Worm (Caenorhabditis elegans) whole organism, late embryonic: ENCODE data around the gene lys-10.
A peak's percentile ranks its signal among the peaks of the same experiment; 100 is the strongest.

Source experiments
- F13H6.1 ChIP-seq: sonication (generic microtip); optimal IDR thresholded peaks from 2 replicates; lab custom pipeline; 2016; ENCODE audit warnings: missing genetic modification characterization, missing compliant biosample characterization
- K02D7.2 ChIP-seq: sonication (generic microtip); optimal IDR thresholded peaks from 2 replicates; lab custom pipeline; 2017; ENCODE audit warnings: mild to moderate bottlenecking, missing genetic modification characterization, missing compliant biosample characterization
- T23F11.4 ChIP-seq: fragments of 200-800 bp; sonication (Bioruptor generic); optimal IDR thresholded peaks from 2 replicates; lab custom pipeline; 2018; ENCODE audit warnings: mild to moderate bottlenecking, missing genetic modification characterization, missing compliant biosample characterization
- ahr-1 ChIP-seq: sonication (generic microtip); optimal IDR thresholded peaks from 2 replicates; lab custom pipeline; 2016; ENCODE audit warnings: missing genetic modification characterization, missing compliant biosample characterization
- ama-1 ChIP-seq: fragments of 150-350 bp; optimal IDR thresholded peaks from 2 replicates; lab custom pipeline; 2014
- ceh-14 ChIP-seq: sonication (generic microtip); optimal IDR thresholded peaks from 2 replicates; lab custom pipeline; 2016; ENCODE audit warnings: missing genotype, missing genetic modification characterization, missing compliant biosample characterization
- ceh-18 ChIP-seq: sonication (generic microtip); optimal IDR thresholded peaks from 2 replicates; lab custom pipeline; 2016; ENCODE audit warnings: missing genetic modification characterization, missing compliant biosample characterization
- ceh-19 ChIP-seq: fragments of 200-800 bp; sonication (Bioruptor generic); optimal IDR thresholded peaks from 2 replicates; lab custom pipeline; 2018; ENCODE audit warnings: mild to moderate bottlenecking, missing genetic modification characterization, missing compliant biosample characterization
- ceh-24 ChIP-seq: sonication (generic microtip); optimal IDR thresholded peaks from 2 replicates; lab custom pipeline; 2016; ENCODE audit warnings: mild to moderate bottlenecking, missing genetic modification characterization, missing compliant biosample characterization
- ceh-45 ChIP-seq: fragments of 200-800 bp; sonication (Bioruptor generic); IDR thresholded peaks from 2 replicates; pipeline ENCODE4 v1.3.6; 2022; ENCODE audit warnings: missing genetic modification reagents, missing genetic modification characterization, missing compliant biosample characterization
- ceh-48 ChIP-seq: sonication (generic microtip); optimal IDR thresholded peaks from 2 replicates; lab custom pipeline; 2016; ENCODE audit warnings: missing genetic modification characterization, inconsistent platforms, missing compliant biosample characterization
- ceh-9 ChIP-seq: sonication (generic microtip); optimal IDR thresholded peaks from 2 replicates; lab custom pipeline; 2016; ENCODE audit warnings: mild to moderate bottlenecking, missing genetic modification characterization, inconsistent platforms, missing compliant biosample characterization
- che-1 ChIP-seq: sonication (generic microtip); optimal IDR thresholded peaks from 2 replicates; lab custom pipeline; 2016; ENCODE audit warnings: mild to moderate bottlenecking, missing genetic modification characterization, missing compliant biosample characterization
- dmd-4 ChIP-seq: sonication (generic microtip); optimal IDR thresholded peaks from 2 replicates; lab custom pipeline; 2016; ENCODE audit warnings: borderline replicate concordance, missing genetic modification characterization, missing compliant biosample characterization
- elt-2 ChIP-seq: sonication (generic microtip); optimal IDR thresholded peaks from 2 replicates; lab custom pipeline; 2016; ENCODE audit warnings: missing genetic modification reagents, missing genetic modification characterization, missing compliant biosample characterization
- elt-4 ChIP-seq: sonication (generic microtip); optimal IDR thresholded peaks from 2 replicates; lab custom pipeline; 2016; ENCODE audit warnings: missing genetic modification characterization, missing compliant biosample characterization
- ets-4 ChIP-seq: sonication (generic microtip); optimal IDR thresholded peaks from 2 replicates; lab custom pipeline; 2016; ENCODE audit warnings: missing genetic modification characterization, missing compliant biosample characterization
- eyg-1 ChIP-seq: sonication (generic microtip); optimal IDR thresholded peaks from 2 replicates; lab custom pipeline; 2016; ENCODE audit warnings: missing genotype, missing genetic modification characterization, missing compliant biosample characterization
- fkh-10 ChIP-seq: fragments of 150-350 bp; optimal IDR thresholded peaks from 2 replicates; lab custom pipeline; 2014; ENCODE audit warnings: missing biosample characterization, missing genetic modification reagents, missing genetic modification characterization
- hlh-15 ChIP-seq: sonication (generic microtip); optimal IDR thresholded peaks from 2 replicates; lab custom pipeline; 2016; ENCODE audit warnings: missing genetic modification characterization, missing compliant biosample characterization
- hlh-30 ChIP-seq: sonication (generic microtip); optimal IDR thresholded peaks from 2 replicates; lab custom pipeline; 2017; ENCODE audit warnings: antibody characterized with exemption, missing genetic modification characterization, missing compliant biosample characterization; ENCODE audit not compliant: insufficient read depth
- hlh-6 ChIP-seq: sonication (generic microtip); optimal IDR thresholded peaks from 2 replicates; lab custom pipeline; 2016; ENCODE audit warnings: missing genotype, missing genetic modification characterization, missing compliant biosample characterization
- hlh-8 ChIP-seq: sonication (generic microtip); optimal IDR thresholded peaks from 2 replicates; lab custom pipeline; 2016; ENCODE audit warnings: missing genotype, missing genetic modification characterization, missing compliant biosample characterization
- lim-6 ChIP-seq: sonication (generic microtip); optimal IDR thresholded peaks from 2 replicates; lab custom pipeline; 2016; ENCODE audit warnings: missing genetic modification characterization, missing compliant biosample characterization
- lin-11 ChIP-seq: fragments of 200-800 bp; sonication (Bioruptor generic); optimal IDR thresholded peaks from 2 replicates; lab custom pipeline; 2018; ENCODE audit warnings: mild to moderate bottlenecking, missing genetic modification characterization, missing compliant biosample characterization
- mec-3 ChIP-seq: sonication (generic microtip); optimal IDR thresholded peaks from 2 replicates; lab custom pipeline; 2016; ENCODE audit warnings: borderline replicate concordance, missing genetic modification characterization, missing compliant biosample characterization
- nhr-232 ChIP-seq: sonication (generic microtip); optimal IDR thresholded peaks from 2 replicates; lab custom pipeline; 2016; ENCODE audit warnings: missing genetic modification characterization, missing compliant biosample characterization
- npax-4 ChIP-seq: sonication (generic microtip); optimal IDR thresholded peaks from 2 replicates; lab custom pipeline; 2016; ENCODE audit warnings: missing genetic modification characterization, missing compliant biosample characterization
- odd-2 ChIP-seq: sonication (generic microtip); optimal IDR thresholded peaks from 2 replicates; lab custom pipeline; 2017; ENCODE audit warnings: antibody characterized with exemption, mild to moderate bottlenecking, missing genetic modification characterization, missing compliant biosample characterization
- pax-1 ChIP-seq: fragments of 150-350 bp; optimal IDR thresholded peaks from 2 replicates; lab custom pipeline; 2014; ENCODE audit warnings: missing biosample characterization, missing genetic modification characterization
- pha-2 ChIP-seq: sonication (generic microtip); optimal IDR thresholded peaks from 2 replicates; lab custom pipeline; 2017; ENCODE audit warnings: mild to moderate bottlenecking, missing genetic modification characterization, missing compliant biosample characterization
- pqm-1 ChIP-seq: sonication (generic microtip); optimal IDR thresholded peaks from 2 replicates; lab custom pipeline; 2016; ENCODE audit warnings: missing genetic modification characterization, missing compliant biosample characterization
- pros-1 ChIP-seq: fragments of 150-350 bp; optimal IDR thresholded peaks from 2 replicates; lab custom pipeline; 2014; ENCODE audit warnings: missing biosample characterization, missing genetic modification reagents, missing genetic modification characterization
- ref-2 ChIP-seq: sonication (generic microtip); optimal IDR thresholded peaks from 2 replicates; lab custom pipeline; 2016; ENCODE audit warnings: missing genetic modification characterization, missing compliant biosample characterization
- rnt-1 ChIP-seq: sonication (generic microtip); optimal IDR thresholded peaks from 2 replicates; lab custom pipeline; 2016; ENCODE audit warnings: missing genetic modification characterization, missing compliant biosample characterization
- sdc-2 ChIP-seq: sonication (generic microtip); optimal IDR thresholded peaks from 2 replicates; lab custom pipeline; 2016; ENCODE audit warnings: missing genotype, missing genetic modification characterization, missing compliant biosample characterization
- syd-9 ChIP-seq: sonication (generic microtip); optimal IDR thresholded peaks from 2 replicates; lab custom pipeline; 2016; ENCODE audit warnings: mild to moderate bottlenecking, missing genetic modification characterization, moderate library complexity, missing compliant biosample characterization
- tbx-7 ChIP-seq: sonication (generic microtip); optimal IDR thresholded peaks from 2 replicates; lab custom pipeline; 2016; ENCODE audit warnings: missing genotype, missing genetic modification characterization, missing compliant biosample characterization
- unc-3 ChIP-seq, 2 experiments: fragments of 200-800 bp in 1 of 2; sonication (Bioruptor generic) in 1 of 2; sonication (generic microtip) in 1 of 2; conservative IDR thresholded peaks in 1 of 2; optimal IDR thresholded peaks in 1 of 2; 2 replicates each; pipeline versions ENCODE4 v1.3.6 to Lab custom; 2016 to 2022; ENCODE audit warnings: missing compliant biosample characterization in 2 of 2, missing genetic modification characterization in 2 of 2, missing genetic modification reagents in 1 of 2
- zip-5 ChIP-seq: sonication (generic microtip); optimal IDR thresholded peaks from 2 replicates; lab custom pipeline; 2016; ENCODE audit warnings: missing genetic modification characterization, missing compliant biosample characterization

Gene lys-10

DNA sequence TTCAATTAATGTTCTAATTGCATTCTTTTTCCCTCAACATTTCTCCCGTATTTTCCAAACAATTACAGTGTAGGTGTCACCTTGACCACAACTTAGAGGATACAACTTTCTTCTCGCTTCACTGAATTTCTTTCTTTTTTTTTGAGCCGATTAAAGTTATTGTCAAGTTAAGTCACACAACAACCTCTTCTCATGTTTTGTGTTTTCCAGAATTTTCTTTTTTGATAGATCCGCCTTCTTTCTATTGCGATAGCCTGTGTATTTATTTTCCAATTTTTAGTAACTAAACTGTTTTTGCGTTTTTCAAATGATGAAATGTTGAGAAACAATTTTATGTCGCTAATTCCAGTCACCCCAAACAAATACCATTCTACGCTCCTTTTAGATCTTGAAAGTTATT lies 7.0 kb upstream of the lys-10 start, which contains the start of gene F35H10.3:
Gene F35H10.3 (plus strand): TSS at position 301 of the 400 bp plus-strand sequence.
- no peak for TF ChIP-seq tbx-7 (tag; lab: Kevin White, UChicago)

DNA sequence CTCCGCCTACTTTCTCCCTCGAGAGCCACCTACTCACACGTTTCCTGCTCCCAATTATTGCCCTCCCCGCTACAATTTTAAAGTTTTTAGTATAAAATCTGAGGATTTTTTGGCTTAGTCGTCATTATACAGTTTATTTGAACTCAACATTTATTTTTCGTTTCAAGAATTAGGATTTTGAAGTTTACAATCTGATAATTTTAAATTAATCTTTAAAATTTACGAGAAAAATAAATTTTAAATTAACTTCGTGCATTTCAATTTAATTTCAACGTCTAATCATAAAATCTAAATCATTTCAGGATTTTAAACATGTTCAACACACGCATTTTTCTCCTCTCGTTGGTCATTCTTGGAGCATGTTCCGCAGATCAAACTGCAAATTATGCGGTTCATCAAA lies 3.7 kb upstream of the lys-10 start, which contains the start of gene F35H10.2:
Gene F35H10.2 (plus strand): TSS at position 301 of the 400 bp plus-strand sequence.
- TF ChIP-seq hlh-15 (no peak), lim-6 (tag; lab: Kevin White, UChicago) (no peak), ref-2 (no peak), zip-5 (no peak), hlh-8 (tag; lab: Kevin White, UChicago) (no peak), odd-2 (no peak), ceh-19 (no peak), elt-4 (tag; lab: Kevin White, UChicago) (no peak)

DNA sequence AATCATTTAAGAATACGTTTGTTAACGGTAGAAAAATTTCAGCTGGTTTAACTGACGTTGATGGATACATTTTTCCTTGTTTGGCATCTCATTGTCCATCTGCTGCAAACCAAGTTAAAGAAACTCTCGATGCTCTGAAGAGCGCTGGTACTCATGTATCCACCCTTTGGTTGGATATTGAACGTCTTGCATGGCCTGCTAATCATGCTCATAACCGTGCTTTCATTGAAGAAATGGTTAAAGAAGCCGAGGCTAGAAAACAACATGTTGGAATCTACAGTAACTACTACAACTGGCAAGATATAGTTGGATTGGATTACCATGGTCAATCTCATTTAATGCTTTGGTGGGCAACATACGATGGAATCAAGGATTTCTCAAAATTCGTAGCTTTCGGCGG lies 408 bp downstream of the lys-10 start:
- TF ChIP-seq hlh-6 (tag; lab: Kevin White, UChicago): no peak
- TF ChIP-seq ceh-19: no peak
- TF ChIP-seq eyg-1 (tag; lab: Kevin White, UChicago): no peak

DNA sequence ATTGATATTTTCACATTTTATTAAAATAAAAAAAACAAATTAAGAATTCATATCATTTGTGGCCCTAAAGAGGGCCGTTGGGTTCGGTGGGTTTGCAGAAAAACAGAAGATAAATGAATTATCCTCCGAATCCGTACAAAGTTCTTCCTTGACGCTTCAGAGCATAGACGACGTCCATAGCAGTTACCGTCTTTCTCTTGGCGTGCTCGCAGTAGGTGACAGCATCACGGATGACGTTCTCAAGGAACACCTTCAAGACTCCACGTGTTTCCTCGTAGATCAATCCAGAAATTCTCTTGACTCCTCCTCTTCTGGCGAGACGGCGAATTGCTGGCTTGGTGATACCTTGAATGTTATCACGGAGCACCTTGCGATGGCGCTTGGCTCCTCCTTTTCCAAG lies 928 bp downstream of the lys-10 start:
- peak; percentile 35 for TF ChIP-seq ama-1 (lab: Kevin White, UChicago)
- no peak for TF ChIP-seq ceh-9 (tag; lab: Kevin White, UChicago)
- no peak for TF ChIP-seq hlh-6 (tag; lab: Kevin White, UChicago)

DNA sequence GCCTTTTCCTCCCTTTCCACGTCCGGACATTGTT lies 1.1 kb downstream of the lys-10 start, which contains the start of gene his-31:
Gene his-31 (minus strand): TSS at position 30 of the 34 bp plus-strand sequence.
- TF ChIP-seq ceh-19 (no peak), lin-11 (tag; lab: Kevin White, UChicago) (no peak), rnt-1 (tag; lab: Kevin White, UChicago) (no peak), mec-3 (no peak), tbx-7 (tag; lab: Kevin White, UChicago) (no peak), nhr-232 (tag; lab: Kevin White, UChicago) (no peak), ceh-45 (no peak), che-1 (tag; lab: Kevin White, UChicago) (no peak), pqm-1 (no peak)

DNA sequence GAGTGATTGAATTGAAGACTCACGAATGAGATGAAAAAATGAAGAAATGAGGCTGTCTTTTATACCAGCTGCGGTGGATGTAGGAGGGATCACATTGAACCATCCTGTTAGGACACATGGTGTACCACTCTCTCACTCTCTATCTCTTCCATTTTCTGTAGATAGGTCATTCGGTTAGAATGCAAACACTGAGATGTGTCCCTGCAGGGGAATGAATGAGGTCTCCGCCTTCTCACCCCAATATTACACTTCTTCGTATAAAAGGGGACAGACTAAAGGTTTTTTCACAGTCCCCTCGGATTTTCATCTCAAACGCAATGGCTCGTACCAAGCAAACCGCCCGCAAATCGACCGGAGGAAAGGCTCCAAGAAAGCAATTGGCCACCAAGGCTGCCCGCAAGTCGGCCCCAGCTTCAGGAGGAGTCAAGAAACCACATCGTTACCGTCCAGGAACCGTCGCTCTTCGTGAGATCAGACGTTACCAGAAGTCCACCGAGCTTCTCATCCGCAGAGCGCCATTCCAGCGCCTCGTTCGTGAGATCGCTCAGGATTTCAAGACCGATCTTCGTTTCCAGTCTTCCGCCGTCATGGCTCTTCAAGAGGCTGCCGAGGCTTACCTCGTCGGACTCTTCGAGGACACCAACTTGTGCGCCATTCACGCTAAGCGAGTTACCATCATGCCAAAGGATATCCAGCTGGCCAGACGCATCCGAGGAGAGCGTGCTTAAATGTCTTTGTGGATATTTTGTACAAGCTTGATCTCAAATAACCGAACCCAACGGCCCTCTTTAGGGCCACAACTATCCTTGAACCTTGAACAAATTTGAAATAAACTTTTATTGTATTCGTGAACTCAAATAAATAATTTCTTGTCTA lies 1.6 kb downstream of the lys-10 start, which contains the start of gene his-32:
Gene his-32 (plus strand): TSS at position 318 of the 876 bp plus-strand sequence.
- TF ChIP-seq ceh-48 (tag; lab: Kevin White, UChicago): no peak
- TF ChIP-seq mec-3: no peak
- no peak for TF ChIP-seq T23F11.4
- peak; percentile 43 for TF ChIP-seq elt-2 (tag; lab: Kevin White, UChicago)
- TF ChIP-seq hlh-8 (tag; lab: Kevin White, UChicago): no peak
- no peak for TF ChIP-seq lim-6 (tag; lab: Kevin White, UChicago)
- TF ChIP-seq ceh-14 (tag; lab: Kevin White, UChicago): no peak
- TF ChIP-seq odd-2: no peak
- no peak for TF ChIP-seq syd-9 (tag; lab: Kevin White, UChicago)
- no peak for TF ChIP-seq zip-5
- no peak for TF ChIP-seq fkh-10 (GFP tag; lab: Kevin White, UChicago)
- TF ChIP-seq npax-4 (tag; lab: Kevin White, UChicago): no peak
- no peak for TF ChIP-seq eyg-1 (tag; lab: Kevin White, UChicago)
- no peak for TF ChIP-seq K02D7.2
- no peak for TF ChIP-seq pqm-1
- TF ChIP-seq hlh-15: no peak
- no peak for TF ChIP-seq dmd-4 (tag; lab: Kevin White, UChicago)
- peak; percentile 35 for TF ChIP-seq pha-2 (tag; lab: Kevin White, UChicago)
- no peak for TF ChIP-seq ceh-19
- TF ChIP-seq lin-11 (tag; lab: Kevin White, UChicago): no peak
- TF ChIP-seq ets-4 (tag; lab: Kevin White, UChicago): no peak
- peak; percentile 90 for TF ChIP-seq ref-2
- TF ChIP-seq ama-1 (lab: Kevin White, UChicago): peak; percentile 89
- peak; percentile 5 for TF ChIP-seq pros-1 (tag; lab: Kevin White, UChicago)
- TF ChIP-seq ceh-18 (tag; lab: Kevin White, UChicago): no peak
- TF ChIP-seq sdc-2 (tag; lab: Kevin White, UChicago): peak; percentile 56
- peak; percentile 83 for TF ChIP-seq hlh-30 (tag; lab: Kevin White, UChicago)
- no peak for TF ChIP-seq F13H6.1
- TF ChIP-seq elt-4 (tag; lab: Kevin White, UChicago): no peak
- TF ChIP-seq unc-3 (GFP tag; conservative IDR thresholded peaks at IDR 0.05; lab: Robert Waterston, UW): no peak
- TF ChIP-seq unc-3 (tag; optimal IDR thresholded peaks at IDR 0.05; lab: Kevin White, UChicago): no peak
- TF ChIP-seq ceh-9 (tag; lab: Kevin White, UChicago): no peak
- peak; percentile 85 for TF ChIP-seq pax-1
- TF ChIP-seq ceh-24 (tag; lab: Kevin White, UChicago): no peak
- TF ChIP-seq ahr-1 (tag; lab: Kevin White, UChicago): no peak
